Worm (Caenorhabditis elegans): Measurements from ENCODE around the gene srz-79.

srz-79 gene

DNA sequence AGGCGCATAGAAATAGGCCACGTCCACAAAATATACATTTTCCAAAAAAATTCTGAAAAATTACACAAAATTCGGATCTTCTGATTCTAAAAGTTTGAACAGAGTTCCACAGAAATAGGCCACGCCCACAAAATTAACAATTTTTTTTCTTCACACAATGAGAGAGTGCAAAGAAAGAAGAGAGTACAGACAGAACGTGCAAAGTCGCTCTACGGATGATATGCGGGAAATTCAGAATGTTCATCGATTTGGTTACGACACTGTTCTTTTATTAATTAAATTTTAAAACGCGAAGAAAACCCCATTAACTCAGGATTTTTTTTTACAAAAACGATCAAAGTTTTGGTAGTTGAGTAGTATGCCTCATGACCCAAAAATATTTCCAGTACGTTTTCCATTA is 39.6 kb downstream of the srz-79 start (continued):
- peak; percentile 73 for TF ChIP-seq lin-38 (GFP tag; IDR thresholded peaks at IDR 0.05)

DNA sequence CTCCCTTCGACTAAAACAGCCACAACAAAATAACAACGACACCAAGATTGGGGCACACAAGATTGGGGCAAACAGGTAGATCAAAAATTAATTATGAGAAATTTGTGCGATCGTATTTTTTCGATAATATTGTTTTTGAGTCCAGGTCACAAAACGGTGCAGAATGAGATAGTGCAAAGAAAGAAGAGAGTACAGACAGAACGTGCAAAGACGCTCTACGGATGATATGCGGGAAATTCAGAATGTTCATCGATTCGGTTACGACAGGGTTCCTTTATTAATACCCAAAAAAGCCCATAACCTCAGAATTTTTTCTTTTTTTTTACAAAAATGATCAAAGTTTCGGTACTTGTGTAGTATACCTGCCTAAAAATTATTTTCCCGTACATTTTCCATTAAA is 45.8 kb downstream of the srz-79 start:
- no peak for TF ChIP-seq ceh-20 (GFP tag; IDR thresholded peaks at IDR 0.05)
- peak; percentile 11 for TF ChIP-seq dpl-1 (GFP tag; optimal IDR thresholded peaks at IDR 0.05)
- TF ChIP-seq lin-38 (GFP tag; IDR thresholded peaks at IDR 0.05): peak; percentile 69
- TF ChIP-seq nhr-41 (GFP tag; IDR thresholded peaks at IDR 0.05): no peak

DNA sequence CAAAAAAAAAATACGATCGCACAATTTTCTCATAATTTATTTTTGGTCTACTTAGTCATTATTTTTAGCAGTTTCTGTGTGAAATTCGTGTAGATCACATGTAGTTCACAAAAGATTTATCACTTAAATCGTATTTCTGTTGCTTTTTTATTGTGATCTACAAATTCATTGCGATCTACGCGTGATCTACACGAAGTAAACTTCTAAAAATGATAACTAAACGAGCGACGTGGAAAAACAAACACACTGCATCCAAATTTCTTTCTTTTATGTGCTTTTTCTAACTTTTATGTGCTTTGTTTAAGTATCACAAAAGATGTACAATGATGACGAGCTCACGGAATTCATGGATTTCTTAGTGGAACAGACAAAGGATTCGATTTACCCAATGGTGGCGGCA is 46.5 kb downstream of the srz-79 start, which contains the start of gene B0212.3:
Gene B0212.3, plus strand, starts transcription at position 301 of the 400 bp plus-strand sequence.
- TF ChIP-seq ceh-44 (GFP tag; IDR thresholded peaks at IDR 0.05): no peak
- TF ChIP-seq egl-43 (GFP tag; IDR thresholded peaks at IDR 0.05): no peak
- TF ChIP-seq ceh-62 (tag; optimal IDR thresholded peaks at IDR 0.05): no peak

All from whole organism, L4 larva.